Worm (Caenorhabditis elegans) whole organism, mixed stage, embryonic: ENCODE measurements around the gene D2024.18.

Experiments used
- M03D4.4 ChIP-seq: sonication (generic microtip); optimal IDR thresholded peaks from 2 replicates; lab custom pipeline; 2017; ENCODE audit warnings: mild to moderate bottlenecking, missing genetic modification characterization, missing compliant biosample characterization
- blmp-1 ChIP-seq: fragments of 150-350 bp; optimal IDR thresholded peaks from 2 replicates; lab custom pipeline; 2014; ENCODE audit warnings: missing biosample characterization, missing genetic modification characterization
- elt-3 ChIP-seq: fragments of 150-350 bp; optimal IDR thresholded peaks from 2 replicates; lab custom pipeline; 2014; ENCODE audit warnings: missing biosample characterization, missing genetic modification characterization
- ham-2 ChIP-seq: fragments of 200-800 bp; sonication (Bioruptor generic); optimal IDR thresholded peaks from 2 replicates; lab custom pipeline; 2018; ENCODE audit warnings: mild to moderate bottlenecking, missing genetic modification characterization, missing compliant biosample characterization
- lin-13 ChIP-seq: fragments of 150-350 bp; optimal IDR thresholded peaks from 2 replicates; lab custom pipeline; 2014; ENCODE audit warnings: missing biosample characterization, missing genetic modification characterization
- lsy-2 ChIP-seq: fragments of 150-350 bp; optimal IDR thresholded peaks from 2 replicates; lab custom pipeline; 2014; ENCODE audit warnings: missing biosample characterization, missing genetic modification characterization
- mep-1 ChIP-seq: fragments of 150-350 bp; optimal IDR thresholded peaks from 2 replicates; lab custom pipeline; 2017; ENCODE audit warnings: missing biosample characterization, missing genetic modification reagents, missing genetic modification characterization, inconsistent platforms
- mls-2 ChIP-seq: sonication (generic microtip); optimal IDR thresholded peaks from 2 replicates; lab custom pipeline; 2016; ENCODE audit warnings: mild to moderate bottlenecking, missing genetic modification characterization, moderate library complexity, missing compliant biosample characterization
- nhr-237 ChIP-seq: fragments of 150-350 bp; optimal IDR thresholded peaks from 2 replicates; lab custom pipeline; 2014; ENCODE audit warnings: missing biosample characterization, missing genetic modification characterization
- sem-2 ChIP-seq: fragments of 200-800 bp; sonication (Bioruptor generic); optimal IDR thresholded peaks from 2 replicates; lab custom pipeline; 2018; ENCODE audit warnings: mild to moderate bottlenecking, missing genetic modification characterization, missing compliant biosample characterization
- snpc-4 ChIP-seq: fragments of 150-350 bp; optimal IDR thresholded peaks from 2 replicates; lab custom pipeline; 2014; ENCODE audit warnings: missing biosample characterization, missing genetic modification characterization
- sptf-1 ChIP-seq: sonication (generic microtip); optimal IDR thresholded peaks from 2 replicates; lab custom pipeline; 2017; ENCODE audit warnings: mild to moderate bottlenecking, missing genetic modification characterization, moderate library complexity, missing compliant biosample characterization
- unc-39 ChIP-seq: fragments of 150-350 bp; optimal IDR thresholded peaks from 2 replicates; lab custom pipeline; 2014; ENCODE audit warnings: missing biosample characterization, missing genetic modification characterization
- ztf-11 ChIP-seq: fragments of 150-350 bp; optimal IDR thresholded peaks from 2 replicates; lab custom pipeline; 2014; ENCODE audit warnings: missing biosample characterization, missing genetic modification characterization

DNA sequence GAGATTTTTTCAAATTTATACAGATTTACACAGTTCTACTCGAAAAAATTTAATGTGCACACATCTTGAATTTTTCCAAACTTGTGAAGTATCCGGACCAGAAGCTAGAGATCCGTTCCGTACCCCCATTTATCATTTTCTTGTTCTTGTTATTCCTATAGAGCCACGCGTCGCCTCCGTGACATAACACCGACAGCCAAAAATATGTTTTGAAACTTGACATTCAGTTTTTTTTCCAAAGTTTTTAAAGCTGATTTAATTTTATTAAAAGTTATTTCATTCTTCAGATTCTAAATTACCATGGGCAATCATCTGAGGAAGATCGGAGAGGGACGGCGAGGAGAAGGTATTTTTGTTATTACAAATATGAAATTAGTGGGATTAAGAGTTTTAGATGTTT lies at the start of gene D2024.18:
- TF ChIP-seq ztf-11 (tag; lab: Kevin White, UChicago) (no peak), nhr-237 (no peak), elt-3 (tag; lab: Kevin White, UChicago) (no peak), snpc-4 (tag; lab: Kevin White, UChicago) (no peak), sem-2 (no peak), sptf-1 (no peak), blmp-1 (tag; lab: Kevin White, UChicago) (no peak), ham-2 (GFP tag; lab: Kevin White, UChicago) (no peak), mls-2 (no peak), lsy-2 (tag; lab: Kevin White, UChicago) (no peak), lin-13 (tag; lab: Kevin White, UChicago) (no peak), mep-1 (tag; lab: Kevin White, UChicago) (no peak), unc-39 (tag; lab: Kevin White, UChicago) (no peak), M03D4.4 (tag; lab: Kevin White, UChicago) (no peak)
